Fruit fly (Drosophila melanogaster) whole organism, wandering third instar larva: Measurements from ENCODE around the gene Pgm1.
A peak's percentile ranks its signal among the peaks of the same experiment; 100 is the strongest.

Source experiments
- CG32264 ChIP-seq: fragments of 200-800 bp; sonication (Bioruptor generic); optimal IDR thresholded peaks from 2 replicates; lab custom pipeline; 2016; ENCODE audit warnings: missing biosample characterization, missing genetic modification characterization
- Dif ChIP-seq: fragments of 200-275, 200-300 bp; sonication (Bioruptor generic); optimal IDR thresholded peaks from 2 replicates; lab custom pipeline; 2018; ENCODE audit warnings: missing biosample characterization, missing genetic modification characterization; ENCODE audit not compliant: partially characterized antibody
- Hnf4 ChIP-seq: fragments of 200-800 bp; sonication (Bioruptor generic); optimal IDR thresholded peaks from 2 replicates; lab custom pipeline; 2016; ENCODE audit warnings: missing biosample characterization, mild to moderate bottlenecking, missing genetic modification characterization
- Hr78 ChIP-seq: fragments of >200 bp; optimal IDR thresholded peaks from 2 replicates; lab custom pipeline; 2017; ENCODE audit warnings: missing biosample characterization, missing genetic modification characterization
- dmrt93B ChIP-seq: fragments of 200-800 bp; sonication (Bioruptor generic); optimal IDR thresholded peaks from 2 replicates; lab custom pipeline; 2018; ENCODE audit warnings: missing biosample characterization, mild to moderate bottlenecking, missing genetic modification characterization
- foxo ChIP-seq, 2 experiments: fragments of 200-800 bp; sonication (Bioruptor generic); optimal IDR thresholded peaks; 2 replicates in 1 of 2; 3 replicates in 1 of 2; lab custom pipeline; 2016 to 2017; ENCODE audit warnings: missing biosample characterization in 2 of 2, missing genetic modification characterization in 2 of 2
- lola ChIP-seq: fragments of >200 bp; optimal IDR thresholded peaks from 2 replicates; lab custom pipeline; 2017; ENCODE audit warnings: missing biosample characterization, missing genetic modification characterization
- usp ChIP-seq: fragments of >200 bp; optimal IDR thresholded peaks from 2 replicates; lab custom pipeline; 2017; ENCODE audit warnings: missing biosample characterization, missing genetic modification characterization

DNA sequence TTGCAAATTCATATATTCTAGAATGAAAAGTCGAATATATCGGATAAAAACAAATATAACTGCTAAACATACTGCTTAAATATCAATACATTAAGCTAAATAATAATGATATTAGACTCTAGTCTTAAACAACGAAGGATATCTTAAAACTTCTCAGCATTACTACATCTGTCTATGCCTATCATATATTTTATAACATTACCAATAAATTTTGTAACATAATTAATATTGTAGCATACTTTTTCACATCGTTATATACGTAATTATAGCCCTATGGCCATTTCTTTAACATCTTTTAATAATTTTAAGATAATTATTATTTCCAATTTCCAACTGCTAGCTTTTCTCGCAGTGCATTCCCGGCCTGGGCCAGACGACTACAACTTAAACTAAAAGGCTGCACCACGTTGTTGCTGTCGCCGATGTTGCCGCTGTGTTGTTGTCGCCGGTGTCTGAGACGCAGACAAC lies 44.5 kb upstream of the Pgm1 start:
- TF ChIP-seq lola (GFP tag; lab: Kevin White, UChicago) = no peak
- TF ChIP-seq CG32264 = no peak
- peak in 1 of 2 experiments; percentile 73 for TF ChIP-seq foxo (GFP tag; optimal IDR thresholded peaks at IDR 0.05; lab: Kevin White, UChicago)
- TF ChIP-seq Hr78 = no peak
- TF ChIP-seq dmrt93B (GFP tag; lab: Kevin White, UChicago) = peak; percentile 58
- peak; percentile 31 for TF ChIP-seq Hnf4 (GFP tag; lab: Kevin White, UChicago)
- no peak for TF ChIP-seq usp (GFP tag; lab: Kevin White, UChicago)
- no peak for TF ChIP-seq Dif (GFP tag; lab: Kevin White, UChicago)
